Worm (Caenorhabditis elegans) whole organism, mixed stage, embryonic: ENCODE measurements around the gene try-11.

Source experiments
- M03D4.4 ChIP-seq: sonication (generic microtip); optimal IDR thresholded peaks from 2 replicates; lab custom pipeline; 2017; ENCODE audit warnings: mild to moderate bottlenecking, missing genetic modification characterization, missing compliant biosample characterization
- ceh-83 ChIP-seq: fragments of 200-800 bp; sonication (Bioruptor generic); optimal IDR thresholded peaks from 2 replicates; lab custom pipeline; 2018; ENCODE audit warnings: mild to moderate bottlenecking, missing genetic modification characterization, missing compliant biosample characterization
- ces-1 ChIP-seq: fragments of 150-350 bp; optimal IDR thresholded peaks from 2 replicates; lab custom pipeline; 2014; ENCODE audit warnings: missing biosample characterization, missing genetic modification reagents, missing genetic modification characterization
- elt-3 ChIP-seq: fragments of 150-350 bp; optimal IDR thresholded peaks from 2 replicates; lab custom pipeline; 2014; ENCODE audit warnings: missing biosample characterization, missing genetic modification characterization
- lin-13 ChIP-seq: fragments of 150-350 bp; optimal IDR thresholded peaks from 2 replicates; lab custom pipeline; 2014; ENCODE audit warnings: missing biosample characterization, missing genetic modification characterization
- mab-5 ChIP-seq: fragments of 150-350 bp; optimal IDR thresholded peaks from 2 replicates; lab custom pipeline; 2014; ENCODE audit warnings: missing biosample characterization, missing genetic modification characterization
- mep-1 ChIP-seq: fragments of 150-350 bp; optimal IDR thresholded peaks from 2 replicates; lab custom pipeline; 2017; ENCODE audit warnings: missing biosample characterization, missing genetic modification reagents, missing genetic modification characterization, inconsistent platforms
- nhr-12 ChIP-seq: fragments of 150-350 bp; optimal IDR thresholded peaks from 2 replicates; lab custom pipeline; 2014; ENCODE audit warnings: missing biosample characterization, missing genetic modification characterization
- nhr-28 ChIP-seq: fragments of 150-350 bp; optimal IDR thresholded peaks from 2 replicates; lab custom pipeline; 2014; ENCODE audit warnings: missing biosample characterization, missing genetic modification characterization
- nhr-76 ChIP-seq: sonication (generic microtip); optimal IDR thresholded peaks from 2 replicates; lab custom pipeline; 2017; ENCODE audit warnings: missing biosample characterization, missing genetic modification characterization
- pha-4 ChIP-seq: fragments of 150-350 bp; optimal IDR thresholded peaks from 2 replicates; lab custom pipeline; 2018; ENCODE audit warnings: missing biosample characterization, missing genetic modification reagents, missing genetic modification characterization
- snpc-4 ChIP-seq: fragments of 150-350 bp; optimal IDR thresholded peaks from 2 replicates; lab custom pipeline; 2014; ENCODE audit warnings: missing biosample characterization, missing genetic modification characterization
- unc-62 ChIP-seq: fragments of 150-350 bp; optimal IDR thresholded peaks from 2 replicates; lab custom pipeline; 2014; ENCODE audit warnings: missing biosample characterization, missing genetic modification reagents, missing genetic modification characterization
- ztf-11 ChIP-seq: fragments of 150-350 bp; optimal IDR thresholded peaks from 2 replicates; lab custom pipeline; 2014; ENCODE audit warnings: missing biosample characterization, missing genetic modification characterization

DNA sequence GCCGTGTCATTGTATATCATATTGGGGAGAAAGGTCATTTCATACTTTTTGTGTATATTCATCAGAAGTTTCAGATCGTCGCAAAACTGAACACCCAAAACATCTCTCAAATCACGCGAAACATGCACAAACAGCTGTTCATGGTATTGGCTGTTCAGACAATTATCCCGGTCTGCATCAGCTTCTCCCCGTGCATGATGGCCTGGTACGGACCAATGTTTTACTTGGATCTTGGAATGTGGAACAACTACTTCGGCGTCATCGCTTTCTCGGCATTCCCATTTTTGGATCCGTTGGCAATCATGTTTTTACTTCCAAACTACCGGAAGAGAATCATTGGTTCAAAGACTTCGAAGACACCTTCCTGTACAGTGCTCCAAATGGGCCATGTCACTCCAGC, 48.0 kb upstream of the try-11 start:
- no peak for TF ChIP-seq pha-4 (tag; lab: Kevin White, UChicago)
- no peak for TF ChIP-seq mep-1
- TF ChIP-seq nhr-76 (tag; lab: Kevin White, UChicago) = no peak
- no peak for TF ChIP-seq M03D4.4 (tag; lab: Kevin White, UChicago)
- TF ChIP-seq ceh-83 = no peak
- TF ChIP-seq elt-3 (tag; lab: Kevin White, UChicago) = no peak
- no peak for TF ChIP-seq nhr-28 (tag; lab: Kevin White, UChicago)
- no peak for TF ChIP-seq ces-1
- no peak for TF ChIP-seq snpc-4 (tag; lab: Kevin White, UChicago)
- no peak for TF ChIP-seq unc-62 (GFP tag; lab: Kevin White, UChicago)
- no peak for TF ChIP-seq lin-13 (tag; lab: Kevin White, UChicago)
- TF ChIP-seq mab-5 (tag; lab: Kevin White, UChicago) = no peak
- TF ChIP-seq ztf-11 (tag; lab: Kevin White, UChicago) = no peak
- TF ChIP-seq nhr-12 (tag; lab: Kevin White, UChicago) = no peak
